Worm (Caenorhabditis elegans) whole organism, mixed stage, embryonic: Measurements from ENCODE around the gene ZK470.1.

Experiments used
- M03D4.4 ChIP-seq: sonication (generic microtip); optimal IDR thresholded peaks from 2 replicates; lab custom pipeline; 2017; ENCODE audit warnings: mild to moderate bottlenecking, missing genetic modification characterization, missing compliant biosample characterization
- bed-3 ChIP-seq: fragments of 200-800 bp; sonication (Bioruptor generic); optimal IDR thresholded peaks from 3 replicates; lab custom pipeline; 2018; ENCODE audit warnings: mild to moderate bottlenecking, missing genetic modification characterization, moderate library complexity, missing compliant biosample characterization
- ceh-39 ChIP-seq: fragments of 150-350 bp; optimal IDR thresholded peaks from 2 replicates; lab custom pipeline; 2014; ENCODE audit warnings: missing biosample characterization, missing genetic modification characterization
- elt-1 ChIP-seq: sonication (generic microtip); optimal IDR thresholded peaks from 2 replicates; lab custom pipeline; 2017; ENCODE audit warnings: missing genetic modification characterization, mild to moderate bottlenecking, missing compliant biosample characterization, antibody characterized with exemption, moderate library complexity, borderline replicate concordance; ENCODE audit not compliant: insufficient read depth
- flh-1 ChIP-seq: fragments of 200-800 bp; sonication (Bioruptor generic); optimal IDR thresholded peaks from 2 replicates; lab custom pipeline; 2018; ENCODE audit warnings: mild to moderate bottlenecking, missing genetic modification characterization, moderate library complexity, missing compliant biosample characterization
- lin-32 ChIP-seq: fragments of 200-800 bp; sonication (Bioruptor generic); optimal IDR thresholded peaks from 2 replicates; lab custom pipeline; 2018; ENCODE audit warnings: mild to moderate bottlenecking, missing genetic modification characterization, missing compliant biosample characterization
- mab-5 ChIP-seq: fragments of 150-350 bp; optimal IDR thresholded peaks from 2 replicates; lab custom pipeline; 2014; ENCODE audit warnings: missing biosample characterization, missing genetic modification characterization
- mls-2 ChIP-seq: sonication (generic microtip); optimal IDR thresholded peaks from 2 replicates; lab custom pipeline; 2016; ENCODE audit warnings: mild to moderate bottlenecking, missing genetic modification characterization, moderate library complexity, missing compliant biosample characterization
- nhr-28 ChIP-seq: fragments of 150-350 bp; optimal IDR thresholded peaks from 2 replicates; lab custom pipeline; 2014; ENCODE audit warnings: missing biosample characterization, missing genetic modification characterization
- nhr-76 ChIP-seq: sonication (generic microtip); optimal IDR thresholded peaks from 2 replicates; lab custom pipeline; 2017; ENCODE audit warnings: missing biosample characterization, missing genetic modification characterization
- pha-4 ChIP-seq: fragments of 150-350 bp; optimal IDR thresholded peaks from 2 replicates; lab custom pipeline; 2018; ENCODE audit warnings: missing biosample characterization, missing genetic modification reagents, missing genetic modification characterization
- sem-2 ChIP-seq: fragments of 200-800 bp; sonication (Bioruptor generic); optimal IDR thresholded peaks from 2 replicates; lab custom pipeline; 2018; ENCODE audit warnings: mild to moderate bottlenecking, missing genetic modification characterization, missing compliant biosample characterization
- snpc-4 ChIP-seq: fragments of 150-350 bp; optimal IDR thresholded peaks from 2 replicates; lab custom pipeline; 2014; ENCODE audit warnings: missing biosample characterization, missing genetic modification characterization
- sptf-1 ChIP-seq: sonication (generic microtip); optimal IDR thresholded peaks from 2 replicates; lab custom pipeline; 2017; ENCODE audit warnings: mild to moderate bottlenecking, missing genetic modification characterization, moderate library complexity, missing compliant biosample characterization
- unc-39 ChIP-seq: fragments of 150-350 bp; optimal IDR thresholded peaks from 2 replicates; lab custom pipeline; 2014; ENCODE audit warnings: missing biosample characterization, missing genetic modification characterization

ZK470.1 gene

ce11 chrX:4215500-4216107 is 52.1 kb downstream of the ZK470.1 start:
- TF ChIP-seq snpc-4 (tag; lab: Kevin White, UChicago) (no peak), M03D4.4 (tag; lab: Kevin White, UChicago) (no peak), nhr-76 (tag; lab: Kevin White, UChicago) (no peak), sptf-1 (no peak), unc-39 (tag; lab: Kevin White, UChicago) (no peak), elt-1 (tag; lab: Kevin White, UChicago) (no peak), bed-3 (GFP tag; lab: Kevin White, UChicago) (no peak), flh-1 (GFP tag; lab: Kevin White, UChicago) (no peak), mls-2 (no peak), sem-2 (no peak), mab-5 (tag; lab: Kevin White, UChicago) (no peak), nhr-28 (tag; lab: Kevin White, UChicago) (no peak), pha-4 (no peak), ceh-39 (tag; lab: Kevin White, UChicago) (no peak), lin-32 (GFP tag; lab: Kevin White, UChicago) (no peak)
